Fruit fly (Drosophila melanogaster) whole organism, embryonic: ENCODE data around the gene CG32248.
A peak's percentile ranks its signal among the peaks of the same experiment; 100 is the strongest.

Experiments used
- Awh ChIP-seq: fragments of 200-800 bp; sonication (Bioruptor generic); IDR thresholded peaks from 2 replicates; pipeline ENCODE4, ENCODE4 v1.3.6; 2022; ENCODE audit warnings: missing biosample characterization, missing genetic modification characterization
- BEAF-32 ChIP-seq: fragments of 200-800 bp; sonication (Bioruptor generic); optimal IDR thresholded peaks from 3 replicates; lab custom pipeline; 2017; ENCODE audit warnings: missing biosample characterization, missing genetic modification characterization, mild to moderate bottlenecking, moderate library complexity, missing genetic modification reagents
- CG10543 ChIP-seq: fragments of 200-800 bp; sonication (Bioruptor generic); optimal IDR thresholded peaks from 3 replicates; lab custom pipeline; 2017; ENCODE audit warnings: missing biosample characterization, mild to moderate bottlenecking, missing genetic modification characterization, moderate library complexity
- CG11247 ChIP-seq: fragments of 200-800 bp; sonication (Bioruptor generic); IDR thresholded peaks from 2 replicates; pipeline ENCODE4 v1.3.6; 2022; ENCODE audit warnings: missing biosample characterization, missing genetic modification characterization
- CG11456 ChIP-seq: fragments of 200-800 bp; sonication (Bioruptor generic); IDR thresholded peaks from 3 replicates; pipeline ENCODE4 v1.3.6; 2022; ENCODE audit warnings: missing biosample characterization, missing genetic modification characterization
- CG12769 ChIP-seq: fragments of 200-800 bp; sonication (Bioruptor generic); optimal IDR thresholded peaks from 2 replicates; lab custom pipeline; 2019; ENCODE audit warnings: missing biosample characterization, mild to moderate bottlenecking, missing genetic modification characterization, moderate library complexity
- CG14860 ChIP-seq: fragments of 200-800 bp; sonication (Bioruptor generic); IDR thresholded peaks from 3 replicates; pipeline ENCODE4 v1.3.6; 2022; ENCODE audit warnings: missing biosample characterization, missing genetic modification characterization; ENCODE audit not compliant: partially characterized antibody
- CG17612 ChIP-seq: fragments of 200-800 bp; sonication (Bioruptor generic); IDR thresholded peaks from 2 replicates; pipeline ENCODE4 v1.3.6; 2022; ENCODE audit warnings: missing biosample characterization, missing genetic modification characterization
- CG2202 ChIP-seq: fragments of 200-800 bp; sonication (Bioruptor generic); optimal IDR thresholded peaks from 2 replicates; lab custom pipeline; 2018; ENCODE audit warnings: missing biosample characterization, mild to moderate bottlenecking, missing genetic modification characterization
- CG31388 ChIP-seq: fragments of 200-800 bp; sonication (Bioruptor generic); optimal IDR thresholded peaks from 2 replicates; lab custom pipeline; 2016; ENCODE audit warnings: missing biosample characterization, missing genetic modification characterization
- CG3407 ChIP-seq: fragments of 200-800 bp; sonication (Bioruptor generic); optimal IDR thresholded peaks from 2 replicates; lab custom pipeline; 2018; ENCODE audit warnings: missing biosample characterization, mild to moderate bottlenecking, missing genetic modification characterization
- CG6683 ChIP-seq: fragments of 200-800 bp; sonication (Bioruptor generic); optimal IDR thresholded peaks from 2 replicates; lab custom pipeline; 2017; ENCODE audit warnings: missing biosample characterization, mild to moderate bottlenecking, missing genetic modification characterization, missing genetic modification reagents
- CG8765 ChIP-seq: fragments of 200-800 bp; sonication (Bioruptor generic); IDR thresholded peaks from 2 replicates; pipeline ENCODE4 v1.3.6; 2022; ENCODE audit warnings: missing biosample characterization, missing genetic modification characterization
- CHES-1-like ChIP-seq: fragments of 200-800 bp; sonication (Bioruptor generic); optimal IDR thresholded peaks from 2 replicates; lab custom pipeline; 2016; ENCODE audit warnings: missing biosample characterization, missing genetic modification characterization
- HHEX ChIP-seq: fragments of 200-800 bp; sonication (Bioruptor generic); optimal IDR thresholded peaks from 3 replicates; lab custom pipeline; 2017; ENCODE audit warnings: missing biosample characterization, mild to moderate bottlenecking, missing genetic modification characterization, missing genetic modification reagents
- Hr39 ChIP-seq: fragments of >200 bp; optimal IDR thresholded peaks from 2 replicates; lab custom pipeline; 2017
- Hr78 ChIP-seq, 2 experiments: fragments of 200-800 bp in 1 of 2; fragments of >200 bp in 1 of 2; sonication (Bioruptor generic) in 1 of 2; optimal IDR thresholded peaks; 2 replicates each; lab custom pipeline; 2017 to 2019; ENCODE audit warnings: missing biosample characterization in 2 of 2, missing genetic modification characterization in 2 of 2, mild to moderate bottlenecking in 1 of 2, moderate library complexity in 1 of 2
- Med ChIP-seq: fragments of 200-800 bp; sonication (Bioruptor generic); peaks from one replicate; lab custom pipeline; 2016; ENCODE audit warnings: missing biosample characterization, missing genetic modification characterization, mild to moderate bottlenecking, inconsistent platforms, moderate library complexity
- Oaz ChIP-seq: fragments of 200-800 bp; sonication (Bioruptor generic); IDR thresholded peaks from 2 replicates; pipeline ENCODE4 v1.3.6; 2022; ENCODE audit warnings: missing biosample characterization, missing genetic modification characterization
- Trl ChIP-seq, 3 experiments: fragments of >200 bp in 2 of 3; fragments of 200-800 bp in 1 of 3; sonication (Bioruptor generic) in 1 of 3; optimal IDR thresholded peaks; 2 replicates in 1 of 3; 3 replicates in 2 of 3; lab custom pipeline; 2016 to 2017; ENCODE audit warnings: missing biosample characterization in 1 of 3, missing genetic modification characterization in 1 of 3
- Vsx1 ChIP-seq: fragments of 200-800 bp; sonication (Bioruptor generic); optimal IDR thresholded peaks from 2 replicates; lab custom pipeline; 2017; ENCODE audit warnings: missing biosample characterization, mild to moderate bottlenecking, missing genetic modification characterization, missing genetic modification reagents
- abd-A ChIP-seq: fragments of 200-800 bp; sonication (Bioruptor generic); optimal IDR thresholded peaks from 3 replicates; lab custom pipeline; 2019; ENCODE audit warnings: missing biosample characterization, mild to moderate bottlenecking, missing genetic modification characterization, moderate library complexity
- aop ChIP-seq: fragments of 200-800 bp; sonication (Bioruptor generic); IDR thresholded peaks from 2 replicates; pipeline ENCODE4 v1.3.6; 2022; ENCODE audit warnings: missing biosample characterization, missing genetic modification characterization
- croc ChIP-seq: fragments of 200-800 bp; sonication (Bioruptor generic); conservative IDR thresholded peaks from 3 replicates; pipeline ENCODE4 v1.3.6; 2022; ENCODE audit warnings: missing biosample characterization, missing genetic modification characterization
- crol ChIP-seq: fragments of 200-800 bp; sonication (Bioruptor generic); IDR thresholded peaks from 2 replicates; pipeline ENCODE4 v1.3.6; 2022; ENCODE audit warnings: missing biosample characterization, missing genetic modification characterization
- dpn ChIP-seq, 2 experiments: fragments of 200-800 bp; sonication (Bioruptor generic); optimal IDR thresholded peaks; 3 replicates each; lab custom pipeline; 2016; ENCODE audit warnings: missing biosample characterization in 2 of 2, missing genetic modification characterization in 2 of 2
- emc ChIP-seq: fragments of 200-800 bp; sonication (Bioruptor generic); optimal IDR thresholded peaks from 2 replicates; lab custom pipeline; 2016; ENCODE audit warnings: missing biosample characterization, missing genetic modification characterization
- h ChIP-seq: fragments of >200 bp; optimal IDR thresholded peaks from 2 replicates; lab custom pipeline; 2017
- kah ChIP-seq: fragments of 200-800 bp; sonication (Bioruptor generic); optimal IDR thresholded peaks from 2 replicates; lab custom pipeline; 2018; ENCODE audit warnings: missing biosample characterization, mild to moderate bottlenecking, missing genetic modification characterization
- nerfin-1 ChIP-seq: fragments of 200-800 bp; sonication (Bioruptor generic); optimal IDR thresholded peaks from 3 replicates; lab custom pipeline; 2019; ENCODE audit warnings: missing biosample characterization, mild to moderate bottlenecking, missing genetic modification characterization, moderate library complexity
- nmo ChIP-seq: fragments of 200-800 bp; sonication (Bioruptor generic); optimal IDR thresholded peaks from 2 replicates; lab custom pipeline; 2018; ENCODE audit warnings: missing biosample characterization, mild to moderate bottlenecking, missing genetic modification characterization, moderate library complexity
- onecut ChIP-seq: fragments of 200-800 bp; sonication (Bioruptor generic); IDR thresholded peaks from 2 replicates; pipeline ENCODE4 v1.3.6; 2022; ENCODE audit warnings: missing biosample characterization, missing genetic modification characterization
- pros ChIP-seq: fragments of 200-800 bp; sonication (Bioruptor generic); optimal IDR thresholded peaks from 3 replicates; lab custom pipeline; 2019; ENCODE audit warnings: missing biosample characterization, mild to moderate bottlenecking, missing genetic modification characterization, moderate library complexity
- sd ChIP-seq: fragments of 200-800 bp; sonication (Bioruptor generic); optimal IDR thresholded peaks from 3 replicates; lab custom pipeline; 2018; ENCODE audit warnings: missing biosample characterization, mild to moderate bottlenecking, missing genetic modification characterization, moderate library complexity
- sr ChIP-seq: fragments of 200-800 bp; sonication (Bioruptor generic); IDR thresholded peaks from 3 replicates; pipeline ENCODE4 v1.3.6; 2022; ENCODE audit warnings: missing biosample characterization, missing genetic modification characterization
- tin ChIP-seq: fragments of 200-800 bp; sonication (Bioruptor generic); optimal IDR thresholded peaks from 3 replicates; lab custom pipeline; 2016; ENCODE audit warnings: missing biosample characterization, missing genetic modification characterization
- trh ChIP-seq: fragments of 200-800 bp; sonication (Bioruptor generic); optimal IDR thresholded peaks from 2 replicates; lab custom pipeline; 2016; ENCODE audit warnings: missing biosample characterization, missing genetic modification characterization
- vvl ChIP-seq: fragments of 200-800 bp; sonication (Bioruptor generic); IDR thresholded peaks from 2 replicates; pipeline ENCODE4 v1.3.6; 2022; ENCODE audit warnings: missing biosample characterization, missing genetic modification characterization
- wek ChIP-seq: fragments of 200-800 bp; sonication (Bioruptor generic); optimal IDR thresholded peaks from 3 replicates; lab custom pipeline; 2018; ENCODE audit warnings: missing biosample characterization, mild to moderate bottlenecking, missing genetic modification characterization, moderate library complexity
- wor ChIP-seq: fragments of 200-800 bp; sonication (Bioruptor generic); IDR thresholded peaks from 2 replicates; pipeline ENCODE4 v1.3.6; 2022; ENCODE audit warnings: missing biosample characterization, missing genetic modification characterization

The CG32248 gene

dm6 chr3L:4460307-4461088 is 11.1 kb upstream of the CG32248 start, which contains the start of gene CG15022:
CG15022 (minus strand) TSS chr3L:4460317.
- TF ChIP-seq sr (peak; percentile 58; the same call in 1 of the 3 replicates), CG31388 (GFP tag; lab: Kevin White, UChicago) (no peak), kah (GFP tag; lab: Kevin White, UChicago) (no peak), CG11247 (GFP tag; lab: Robert Waterston, UW) (no peak), Trl (optimal IDR thresholded peaks at IDR 0.05; lab: Kevin White, UChicago) (no peak), Trl (GFP tag; optimal IDR thresholded peaks at IDR 0.05; lab: Kevin White, UChicago) (no peak), aop (GFP tag; lab: Robert Waterston, UW) (no peak), emc (GFP tag; lab: Kevin White, UChicago) (no peak), Med (GFP tag; lab: Kevin White, UChicago) (no peak), CG2202 (no peak), CG12769 (tag; lab: Kevin White, UChicago) (peak; percentile 65), Hr39 (peak; percentile 66), sd (tag; lab: Kevin White, UChicago) (peak; percentile 38), CG8765 (GFP tag; lab: Robert Waterston, UW) (no peak), wor (GFP tag; lab: Robert Waterston, UW) (no peak), CG10543 (GFP tag; lab: Kevin White, UChicago) (no peak), onecut (GFP tag; lab: Robert Waterston, UW) (no peak), Oaz (GFP tag; lab: Robert Waterston, UW) (no peak), dpn (GFP tag; optimal IDR thresholded peaks at IDR 0.05; lab: Kevin White, UChicago) (no peak), vvl (peak; percentile 79), wek (GFP tag; lab: Kevin White, UChicago) (no peak), BEAF-32 (GFP tag; lab: Kevin White, UChicago) (no peak), trh (GFP tag; lab: Kevin White, UChicago) (no peak), CG3407 (GFP tag; lab: Kevin White, UChicago) (no peak), crol (GFP tag; lab: Robert Waterston, UW) (peak; percentile 49; the same call in 1 of the 2 replicates), h (lab: Kevin White, UChicago) (no peak), HHEX (GFP tag; lab: Kevin White, UChicago) (no peak), nmo (no peak), CHES-1-like (GFP tag; lab: Kevin White, UChicago) (no peak), CG6683 (GFP tag; lab: Kevin White, UChicago) (no peak), pros (GFP tag; lab: Kevin White, UChicago) (peak; percentile 55), CG11456 (0 out of 3 replicates have a peak, but pooled peaks have one; percentile 12), Awh (GFP tag; lab: Robert Waterston, UW) (peak; percentile 87), tin (GFP tag; lab: Kevin White, UChicago) (no peak), croc (no peak), CG17612 (GFP tag; lab: Robert Waterston, UW) (0 out of 2 replicates have a peak, but pooled peaks have one; percentile 11), nerfin-1 (tag; lab: Kevin White, UChicago) (no peak), Hr78 (GFP tag; optimal IDR thresholded peaks at IDR 0.05; lab: Kevin White, UChicago) (peak in 1 of 2 experiments; percentile 34), abd-A (tag; lab: Kevin White, UChicago) (peak; percentile 21), CG14860 (GFP tag; lab: Robert Waterston, UW) (no peak), Vsx1 (GFP tag; lab: Kevin White, UChicago) (peak; percentile 38)
- TF ChIP-seq, all 482 proteins: peak for 13
